Worm (Caenorhabditis elegans): ENCODE data around the gene dnc-2.

The dnc-2 gene

DNA sequence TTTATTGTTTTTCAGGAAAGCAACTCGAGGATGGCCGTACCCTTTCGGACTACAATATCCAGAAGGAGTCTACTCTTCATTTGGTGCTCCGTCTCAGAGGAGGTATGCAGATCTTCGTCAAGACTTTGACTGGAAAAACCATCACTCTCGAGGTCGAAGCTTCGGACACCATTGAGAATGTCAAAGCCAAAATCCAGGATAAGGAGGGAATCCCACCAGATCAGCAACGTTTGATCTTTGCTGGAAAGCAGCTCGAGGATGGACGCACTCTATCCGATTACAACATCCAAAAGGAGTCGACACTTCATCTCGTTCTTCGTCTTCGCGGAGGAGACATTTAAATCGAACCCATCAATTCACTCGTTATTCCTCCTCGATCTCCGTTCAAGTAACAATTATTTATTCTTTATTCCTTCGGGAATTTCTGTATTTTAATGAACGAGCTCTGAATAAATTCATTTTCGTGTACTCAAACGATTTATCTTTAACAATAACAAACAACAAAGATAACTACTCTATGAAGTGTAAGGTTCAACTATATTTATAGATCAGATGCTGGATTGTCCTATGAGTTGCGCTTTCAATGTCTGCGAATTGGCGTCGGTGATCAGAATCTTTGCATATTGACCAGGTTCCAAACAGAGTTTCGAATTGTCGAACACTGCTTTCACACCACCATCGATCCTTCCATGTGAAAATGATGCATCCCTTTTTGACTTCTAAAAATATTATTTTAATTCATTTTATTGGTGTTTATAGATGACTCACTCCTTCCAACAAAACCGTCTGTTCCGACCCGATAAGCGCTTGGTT is 18.0 kb upstream of the dnc-2 start:
- TF ChIP-seq rpc-1 (optimal IDR thresholded peaks at IDR 0.05) (no peak), rpc-1 (tag; optimal IDR thresholded peaks at IDR 0.05) (no peak), attf-3 (GFP tag; conservative IDR thresholded peaks at IDR 0.05) (peak; percentile 40; the same call in 1 of the 2 replicates), xnd-1 (tag; optimal IDR thresholded peaks at IDR 0.05) (no peak), zim-3 (tag; optimal IDR thresholded peaks at IDR 0.05) (peak; percentile 27), snpc-1.3 (tag; optimal IDR thresholded peaks at IDR 0.05; ENCODE audit: insufficient read depth) (no peak), rec-8 (tag; optimal IDR thresholded peaks at IDR 0.05) (peak in 1 of 2 experiments; percentile 15), mxl-1 (tag; optimal IDR thresholded peaks at IDR 0.05) (peak; percentile 49), egl-18 (GFP tag; IDR thresholded peaks at IDR 0.05) (no peak), somi-1 (GFP tag; optimal IDR thresholded peaks at IDR 0.05) (peak; percentile 30), fkh-3 (tag; optimal IDR thresholded peaks at IDR 0.05) (peak; percentile 3), Y53F4B.3 (GFP tag; IDR thresholded peaks at IDR 0.05) (peak; percentile 33; the same call in 1 of the 2 replicates), sptf-2 (GFP tag; optimal IDR thresholded peaks at IDR 0.05) (no peak), Y95B8A.8 (GFP tag; IDR thresholded peaks at IDR 0.05) (peak; percentile 89), F55B11.4 (tag; optimal IDR thresholded peaks at IDR 0.05; ENCODE audit: borderline replicate concordance, insufficient read depth) (no peak), snpc-4 (GFP tag; optimal IDR thresholded peaks at IDR 0.05) (no peak), snpc-4 (tag; optimal IDR thresholded peaks at IDR 0.05) (peak in 2 of 4 experiments; percentile 49 to 62), athp-1 (tag; optimal IDR thresholded peaks at IDR 0.05) (peak; percentile 82), attf-6 (GFP tag; IDR thresholded peaks at IDR 0.05) (peak; percentile 55; the same call in 1 of the 2 replicates), ceh-27 (GFP tag; optimal IDR thresholded peaks at IDR 0.05) (peak; percentile 50), hlh-26 (GFP tag; conservative IDR thresholded peaks at IDR 0.05) (no peak), ceh-91 (GFP tag; IDR thresholded peaks at IDR 0.05) (no peak), mel-28 (tag; optimal IDR thresholded peaks at IDR 0.05; ENCODE audit: borderline replicate concordance) (peak; percentile 69), ZK185.1 (tag; optimal IDR thresholded peaks at IDR 0.05; ENCODE audit: poor library complexity, severe bottlenecking) (peak; percentile 75), ztf-3 (GFP tag; optimal IDR thresholded peaks at IDR 0.05) (peak; percentile 21), nhr-80 (tag; optimal IDR thresholded peaks at IDR 0.05) (peak; percentile 17), nhr-90 (tag; optimal IDR thresholded peaks at IDR 0.05) (peak; percentile 65), lsl-1 (GFP tag; optimal IDR thresholded peaks at IDR 0.05) (peak; percentile 27), hmg-1.2 (GFP tag; IDR thresholded peaks at IDR 0.05) (peak; percentile 60), C17E4.6 (GFP tag; IDR thresholded peaks at IDR 0.05) (0 out of 2 replicates have a peak, but pooled peaks have one; percentile 31), hlh-12 (tag; optimal IDR thresholded peaks at IDR 0.05) (no peak), bed-2 (GFP tag; IDR thresholded peaks at IDR 0.05) (0 out of 2 replicates have a peak, but pooled peaks have one; percentile 9), lag-1 (GFP tag; IDR thresholded peaks at IDR 0.05) (no peak), Y79H2A.3 (GFP tag; conservative IDR thresholded peaks at IDR 0.05) (peak; percentile 92; the same call in 1 of the 2 replicates), F57C9.4 (tag; optimal IDR thresholded peaks at IDR 0.05) (no peak), cebp-2 (GFP tag; IDR thresholded peaks at IDR 0.05) (peak; percentile 88), ama-1 (optimal IDR thresholded peaks at IDR 0.05) (peak; percentile 91), ama-1 (GFP tag; optimal IDR thresholded peaks at IDR 0.05) (peak; percentile 78 to 91), nfyb-1 (GFP tag; IDR thresholded peaks at IDR 0.05) (peak; percentile 86), tlf-1 (GFP tag; optimal IDR thresholded peaks at IDR 0.05) (peak; percentile 84), dpl-1 (GFP tag; optimal IDR thresholded peaks at IDR 0.05) (no peak), rcor-1 (GFP tag; IDR thresholded peaks at IDR 0.05) (peak; percentile 73), F39B2.1 (GFP tag; IDR thresholded peaks at IDR 0.05) (0 out of 2 replicates have a peak, but pooled peaks have one; percentile 4), pha-4 (tag; optimal IDR thresholded peaks at IDR 0.05) (peak; percentile 60), let-607 (tag; optimal IDR thresholded peaks at IDR 0.05) (peak; percentile 31 to 35), sea-2 (GFP tag; IDR thresholded peaks at IDR 0.05) (no peak), sdz-38 (tag; optimal IDR thresholded peaks at IDR 0.05) (no peak)

All from whole organism, young adult.